Fruit fly (Drosophila melanogaster) whole organism, pupa: Measurements from ENCODE around the gene CG4854.

Experiments used
- CG10348 ChIP-seq: fragments of 200-800 bp; sonication (Bioruptor generic); IDR thresholded peaks from 2 replicates; pipeline ENCODE4 v1.3.6; 2022; ENCODE audit warnings: missing biosample characterization, missing genetic modification characterization
- CG12605 ChIP-seq: fragments of 200-800 bp; sonication (Bioruptor generic); IDR thresholded peaks from 2 replicates; pipeline ENCODE4 v1.3.6; 2022; ENCODE audit warnings: missing biosample characterization, missing genetic modification characterization
- CG13204 ChIP-seq: fragments of 200-800 bp; sonication (Bioruptor generic); optimal IDR thresholded peaks from 2 replicates; lab custom pipeline; 2018; ENCODE audit warnings: missing biosample characterization, mild to moderate bottlenecking, missing genetic modification characterization, moderate library complexity
- CG14655 ChIP-seq: fragments of 200-800 bp; sonication (Bioruptor generic); optimal IDR thresholded peaks from 3 replicates; lab custom pipeline; 2017; ENCODE audit warnings: mild to moderate bottlenecking, missing biosample characterization, missing genetic modification reagents, missing genetic modification characterization
- CG15710 ChIP-seq: fragments of 200-800 bp; sonication (Bioruptor generic); optimal IDR thresholded peaks from 2 replicates; lab custom pipeline; 2018; ENCODE audit warnings: missing biosample characterization, mild to moderate bottlenecking, missing genetic modification characterization, moderate library complexity
- CG17806 ChIP-seq: fragments of 200-800 bp; sonication (Bioruptor generic); optimal IDR thresholded peaks from 2 replicates; lab custom pipeline; 2018; ENCODE audit warnings: missing biosample characterization, mild to moderate bottlenecking, missing genetic modification characterization, moderate library complexity
- CG4496 ChIP-seq: fragments of 200-800 bp; sonication (Bioruptor generic); IDR thresholded peaks from 3 replicates; pipeline ENCODE4 v1.3.6; 2022; ENCODE audit warnings: missing biosample characterization, missing genetic modification characterization
- CG8159 ChIP-seq: fragments of 200-800 bp; sonication (Bioruptor generic); optimal IDR thresholded peaks from 3 replicates; lab custom pipeline; 2018; ENCODE audit warnings: missing biosample characterization, mild to moderate bottlenecking, missing genetic modification characterization, moderate library complexity
- EcR ChIP-seq: fragments of 200-800 bp; sonication (Bioruptor generic); optimal IDR thresholded peaks from 3 replicates; lab custom pipeline; 2019; ENCODE audit warnings: missing biosample characterization, missing genetic modification characterization, mild to moderate bottlenecking, moderate library complexity, missing genetic modification reagents
- Ets98B ChIP-seq: fragments of 200-800 bp; sonication (Bioruptor generic); IDR thresholded peaks from 2 replicates; pipeline ENCODE4 v1.3.6; 2022; ENCODE audit warnings: missing biosample characterization, missing genetic modification characterization
- Snoo ChIP-seq: fragments of 200-800 bp; sonication (Bioruptor generic); optimal IDR thresholded peaks from 3 replicates; lab custom pipeline; 2017; ENCODE audit warnings: missing biosample characterization, mild to moderate bottlenecking, missing genetic modification characterization, inconsistent platforms
- fd96Ca ChIP-seq: fragments of 200-800 bp; sonication (Bioruptor generic); IDR thresholded peaks from 3 replicates; pipeline ENCODE4 v1.3.6; 2022; ENCODE audit warnings: missing biosample characterization, missing genetic modification characterization
- gl ChIP-seq: fragments of 200-800 bp; sonication (Bioruptor generic); optimal IDR thresholded peaks from 2 replicates; lab custom pipeline; 2018; ENCODE audit warnings: missing biosample characterization, mild to moderate bottlenecking, missing genetic modification characterization

- TF ChIP-seq CG12605 (GFP tag; lab: Robert Waterston, UW) (no peak), CG10348 (GFP tag; lab: Robert Waterston, UW) (no peak), Ets98B (GFP tag; lab: Robert Waterston, UW) (no peak), CG14655 (no peak), EcR (GFP tag; lab: Kevin White, UChicago) (no peak), fd96Ca (GFP tag; lab: Robert Waterston, UW) (no peak), CG17806 (no peak), CG15710 (tag; lab: Kevin White, UChicago) (no peak), CG13204 (GFP tag; lab: Kevin White, UChicago) (no peak), CG8159 (tag; lab: Kevin White, UChicago) (no peak), Snoo (no peak), CG4496 (GFP tag; lab: Robert Waterston, UW) (no peak), gl (no peak)
Measured at dm6 chr3R:20004697-20005096, 23.2 kb upstream of the CG4854 start.
